Worm (Caenorhabditis elegans) whole organism, young adult: ENCODE results near the gene ZK742.6.
A peak's percentile ranks its signal among the peaks of the same experiment; 100 is the strongest.

Experiments
- B0035.1 ChIP-seq: sonication (generic microtip); optimal IDR thresholded peaks from 2 replicates; lab custom pipeline; 2016; ENCODE audit warnings: missing genetic modification characterization, mild to moderate bottlenecking, missing compliant biosample characterization, missing genotype, missing genetic modification reagents
- B0336.3 ChIP-seq: fragments of 200-800 bp; sonication (Bioruptor generic); IDR thresholded peaks from 2 replicates; pipeline ENCODE4 v1.3.6; 2022; ENCODE audit warnings: missing genetic modification characterization, missing compliant biosample characterization
- C17E4.6 ChIP-seq: fragments of 200-800 bp; sonication (Bioruptor generic); IDR thresholded peaks from 2 replicates; pipeline ENCODE4 v1.3.6; 2022; ENCODE audit warnings: missing genetic modification reagents, missing genetic modification characterization, missing compliant biosample characterization
- F22D6.2 ChIP-seq: sonication (generic microtip); optimal IDR thresholded peaks from 2 replicates; lab custom pipeline; 2016; ENCODE audit warnings: mild to moderate bottlenecking, missing genetic modification characterization, missing compliant biosample characterization
- F55B11.4 ChIP-seq: sonication (generic microtip); optimal IDR thresholded peaks from 2 replicates; lab custom pipeline; 2016; ENCODE audit warnings: missing compliant biosample characterization, missing genetic modification characterization, borderline replicate concordance; ENCODE audit not compliant: insufficient read depth
- K12H6.12 ChIP-seq: fragments of 200-800 bp; sonication (Bioruptor generic); optimal IDR thresholded peaks from 2 replicates; lab custom pipeline; 2018; ENCODE audit warnings: mild to moderate bottlenecking, missing genetic modification characterization, missing compliant biosample characterization
- T26A5.8 ChIP-seq: sonication (generic microtip); optimal IDR thresholded peaks from 2 replicates; lab custom pipeline; 2016; ENCODE audit warnings: missing genetic modification characterization, missing compliant biosample characterization
- Y79H2A.3 ChIP-seq: fragments of 200-800 bp; sonication (Bioruptor generic); conservative IDR thresholded peaks from 2 replicates; pipeline ENCODE4 v1.3.6; 2022; ENCODE audit warnings: missing genetic modification reagents, missing genetic modification characterization, missing compliant biosample characterization
- Y95B8A.8 ChIP-seq: fragments of 200-800 bp; sonication (Bioruptor generic); IDR thresholded peaks from 2 replicates; pipeline ENCODE4 v1.3.6; 2022; ENCODE audit warnings: missing genetic modification reagents, missing genetic modification characterization, missing compliant biosample characterization
- aptf-3 ChIP-seq: fragments of 200-800 bp; sonication (Bioruptor generic); IDR thresholded peaks from 2 replicates; pipeline ENCODE4 v1.3.6; 2022; ENCODE audit warnings: missing genetic modification characterization, missing compliant biosample characterization
- atf-7 ChIP-seq: sonication (generic microtip); optimal IDR thresholded peaks from 2 replicates; lab custom pipeline; 2017; ENCODE audit warnings: mild to moderate bottlenecking, missing genetic modification characterization, missing compliant biosample characterization
- attf-3 ChIP-seq: fragments of 200-800 bp; sonication (Bioruptor generic); conservative IDR thresholded peaks from 2 replicates; pipeline ENCODE4 v1.3.6; 2022; ENCODE audit warnings: missing genetic modification reagents, missing genetic modification characterization, missing compliant biosample characterization
- attf-6 ChIP-seq: fragments of 200-800 bp; sonication (Bioruptor generic); IDR thresholded peaks from 2 replicates; pipeline ENCODE4 v1.3.6; 2022; ENCODE audit warnings: missing genetic modification reagents, missing genetic modification characterization, missing compliant biosample characterization
- ccch-3 ChIP-seq: fragments of 200-800 bp; sonication (Bioruptor generic); optimal IDR thresholded peaks from 2 replicates; lab custom pipeline; 2018; ENCODE audit warnings: mild to moderate bottlenecking, missing genetic modification characterization, missing compliant biosample characterization
- cebp-1 ChIP-seq, 2 experiments: fragments of 200-800 bp in 1 of 2; sonication (Bioruptor generic) in 1 of 2; sonication (generic microtip) in 1 of 2; IDR thresholded peaks in 1 of 2; optimal IDR thresholded peaks in 1 of 2; 2 replicates each; pipeline versions ENCODE4 v1.3.6 to Lab custom; 2017 to 2022; ENCODE audit warnings: missing compliant biosample characterization in 2 of 2, missing genetic modification characterization in 2 of 2, mild to moderate bottlenecking in 1 of 2, missing genetic modification reagents in 1 of 2, moderate library complexity in 1 of 2
- ceh-40 ChIP-seq: fragments of 200-800 bp; sonication (Bioruptor generic); IDR thresholded peaks from 2 replicates; pipeline ENCODE4 v1.3.6; 2022; ENCODE audit warnings: missing genetic modification characterization, missing compliant biosample characterization
- chd-7 ChIP-seq: sonication (generic microtip); optimal IDR thresholded peaks from 2 replicates; lab custom pipeline; 2016; ENCODE audit warnings: mild to moderate bottlenecking, missing genetic modification characterization, moderate library complexity, missing compliant biosample characterization
- ekl-4 ChIP-seq: fragments of 200-800 bp; sonication (Bioruptor generic); IDR thresholded peaks from 2 replicates; pipeline ENCODE4 v1.3.6; 2022; ENCODE audit warnings: missing genetic modification reagents, missing genetic modification characterization, missing compliant biosample characterization
- fkh-3 ChIP-seq: sonication (generic microtip); optimal IDR thresholded peaks from 2 replicates; lab custom pipeline; 2016; ENCODE audit warnings: mild to moderate bottlenecking, missing genetic modification characterization, missing compliant biosample characterization
- hmg-20 ChIP-seq: fragments of 200-800 bp; sonication (Bioruptor generic); IDR thresholded peaks from 2 replicates; pipeline ENCODE4 v1.3.6; 2022; ENCODE audit warnings: missing genetic modification reagents, missing genetic modification characterization, missing compliant biosample characterization
- let-526 ChIP-seq: fragments of 200-800 bp; sonication (Bioruptor generic); IDR thresholded peaks from 2 replicates; pipeline ENCODE4 v1.3.6; 2022; ENCODE audit warnings: missing genetic modification reagents, missing genetic modification characterization, missing compliant biosample characterization
- let-607 ChIP-seq, 2 experiments: fragments of 200-800 bp in 1 of 2; sonication (Bioruptor generic) in 1 of 2; sonication (generic microtip) in 1 of 2; optimal IDR thresholded peaks; 2 replicates each; lab custom pipeline; 2016 to 2018; ENCODE audit warnings: mild to moderate bottlenecking in 2 of 2, missing compliant biosample characterization in 2 of 2, missing genetic modification characterization in 2 of 2, moderate library complexity in 2 of 2, missing genotype in 1 of 2
- lin-26 ChIP-seq: fragments of 200-800 bp; sonication (Bioruptor generic); IDR thresholded peaks from 2 replicates; pipeline ENCODE4 v1.3.6; 2022; ENCODE audit warnings: missing genetic modification reagents, missing genetic modification characterization, missing compliant biosample characterization
- lir-1 ChIP-seq: fragments of 200-800 bp; sonication (Bioruptor generic); conservative IDR thresholded peaks from 2 replicates; pipeline ENCODE4 v1.3.6; 2022; ENCODE audit warnings: missing genetic modification reagents, missing genetic modification characterization, missing compliant biosample characterization
- lsl-1 ChIP-seq: fragments of 200-800 bp; sonication (Bioruptor generic); optimal IDR thresholded peaks from 2 replicates; lab custom pipeline; 2018; ENCODE audit warnings: mild to moderate bottlenecking, missing genetic modification characterization, moderate library complexity, missing compliant biosample characterization
- lsy-27 ChIP-seq: sonication (generic microtip); optimal IDR thresholded peaks from 2 replicates; lab custom pipeline; 2017; ENCODE audit warnings: missing genetic modification characterization, mild to moderate bottlenecking, missing compliant biosample characterization, antibody characterized with exemption, missing genotype, borderline replicate concordance; ENCODE audit not compliant: insufficient read depth
- madf-3 ChIP-seq: fragments of 200-800 bp; sonication (Bioruptor generic); IDR thresholded peaks from 2 replicates; pipeline ENCODE4 v1.3.6; 2022; ENCODE audit warnings: missing genetic modification reagents, missing genetic modification characterization, missing compliant biosample characterization
- mel-28 ChIP-seq: sonication (generic microtip); optimal IDR thresholded peaks from 2 replicates; lab custom pipeline; 2016; ENCODE audit warnings: borderline replicate concordance, mild to moderate bottlenecking, missing genetic modification characterization, missing compliant biosample characterization
- nfya-1 ChIP-seq: sonication (generic microtip); optimal IDR thresholded peaks from 2 replicates; lab custom pipeline; 2017; ENCODE audit warnings: antibody characterized with exemption, missing compliant biosample characterization, missing genetic modification characterization, borderline replicate concordance; ENCODE audit not compliant: insufficient read depth
- nfya-2 ChIP-seq: fragments of 200-800 bp; sonication (Bioruptor generic); IDR thresholded peaks from 2 replicates; pipeline ENCODE4 v1.3.6; 2022; ENCODE audit warnings: missing genetic modification reagents, missing genetic modification characterization, missing compliant biosample characterization
- nhr-27 ChIP-seq: fragments of 200-800 bp; sonication (Bioruptor generic); optimal IDR thresholded peaks from 2 replicates; lab custom pipeline; 2018; ENCODE audit warnings: mild to moderate bottlenecking, missing genetic modification characterization, moderate library complexity, missing compliant biosample characterization
- rec-8 ChIP-seq, 2 experiments: sonication (generic microtip); optimal IDR thresholded peaks; 2 replicates each; lab custom pipeline; 2016; ENCODE audit warnings: mild to moderate bottlenecking in 2 of 2, missing genetic modification characterization in 2 of 2, missing genetic modification reagents in 2 of 2, missing genotype in 2 of 2, missing biosample characterization in 1 of 2, missing compliant biosample characterization in 1 of 2, moderate library complexity in 1 of 2
- repo-1 ChIP-seq: sonication (generic microtip); optimal IDR thresholded peaks from 2 replicates; lab custom pipeline; 2017; ENCODE audit warnings: mild to moderate bottlenecking, missing genetic modification characterization, missing compliant biosample characterization
- rpc-1 ChIP-seq, 2 experiments: fragments of 150-350 bp in 1 of 2; sonication (generic microtip) in 1 of 2; optimal IDR thresholded peaks; 2 replicates each; lab custom pipeline; 2014 to 2018; ENCODE audit warnings: missing biosample characterization in 1 of 2, missing genetic modification characterization in 1 of 2, missing genetic modification reagents in 1 of 2, missing genotype in 1 of 2
- snpc-1.1 ChIP-seq: sonication (generic microtip); optimal IDR thresholded peaks from 2 replicates; lab custom pipeline; 2017; ENCODE audit warnings: missing genetic modification characterization, mild to moderate bottlenecking, missing compliant biosample characterization, antibody characterized with exemption, moderate library complexity, missing genotype, missing genetic modification reagents; ENCODE audit not compliant: insufficient read depth
- snpc-1.3 ChIP-seq: sonication (generic microtip); optimal IDR thresholded peaks from 2 replicates; lab custom pipeline; 2017; ENCODE audit warnings: missing genetic modification characterization, mild to moderate bottlenecking, missing compliant biosample characterization, antibody characterized with exemption, moderate library complexity, missing genotype, missing genetic modification reagents; ENCODE audit not compliant: insufficient read depth
- snpc-3.4 ChIP-seq: sonication (generic microtip); optimal IDR thresholded peaks from 2 replicates; lab custom pipeline; 2017; ENCODE audit warnings: missing genetic modification characterization, mild to moderate bottlenecking, missing compliant biosample characterization, antibody characterized with exemption, moderate library complexity, missing genotype, missing genetic modification reagents
- sptf-2 ChIP-seq: fragments of 200-800 bp; sonication (Bioruptor generic); optimal IDR thresholded peaks from 2 replicates; lab custom pipeline; 2018; ENCODE audit warnings: mild to moderate bottlenecking, missing genetic modification characterization, missing compliant biosample characterization
- tbp1 ChIP-seq: fragments of 200-800 bp; sonication (Bioruptor generic); optimal IDR thresholded peaks from 2 replicates; lab custom pipeline; 2018; ENCODE audit warnings: mild to moderate bottlenecking, missing genetic modification characterization, missing compliant biosample characterization
- unc-130 ChIP-seq: sonication (generic microtip); optimal IDR thresholded peaks from 2 replicates; lab custom pipeline; 2016; ENCODE audit warnings: missing genetic modification reagents, missing genetic modification characterization, missing compliant biosample characterization
- unc-62 ChIP-seq: fragments of 150-350 bp; optimal IDR thresholded peaks from 2 replicates; lab custom pipeline; 2014; ENCODE audit warnings: missing biosample characterization, missing genetic modification reagents, missing genetic modification characterization
- zim-3 ChIP-seq: sonication (generic microtip); optimal IDR thresholded peaks from 2 replicates; lab custom pipeline; 2017; ENCODE audit warnings: mild to moderate bottlenecking, missing genetic modification characterization, moderate library complexity, missing compliant biosample characterization
- ztf-18 ChIP-seq: sonication (generic microtip); optimal IDR thresholded peaks from 2 replicates; lab custom pipeline; 2016; ENCODE audit warnings: missing genotype, mild to moderate bottlenecking, missing genetic modification characterization, missing compliant biosample characterization
- ztf-28 ChIP-seq: fragments of 200-800 bp; sonication (Bioruptor generic); IDR thresholded peaks from 2 replicates; pipeline ENCODE4 v1.3.6; 2022; ENCODE audit warnings: missing genetic modification reagents, missing genetic modification characterization, missing compliant biosample characterization
- ztf-3 ChIP-seq: fragments of 200-800 bp; sonication (Bioruptor generic); optimal IDR thresholded peaks from 2 replicates; lab custom pipeline; 2018; ENCODE audit warnings: mild to moderate bottlenecking, missing genetic modification characterization, missing compliant biosample characterization
- ztf-6 ChIP-seq: fragments of 200-800 bp; sonication (Bioruptor generic); IDR thresholded peaks from 2 replicates; pipeline ENCODE4 v1.3.6; 2022; ENCODE audit warnings: missing genetic modification reagents, missing genetic modification characterization, missing compliant biosample characterization

Gene ZK742.6

DNA sequence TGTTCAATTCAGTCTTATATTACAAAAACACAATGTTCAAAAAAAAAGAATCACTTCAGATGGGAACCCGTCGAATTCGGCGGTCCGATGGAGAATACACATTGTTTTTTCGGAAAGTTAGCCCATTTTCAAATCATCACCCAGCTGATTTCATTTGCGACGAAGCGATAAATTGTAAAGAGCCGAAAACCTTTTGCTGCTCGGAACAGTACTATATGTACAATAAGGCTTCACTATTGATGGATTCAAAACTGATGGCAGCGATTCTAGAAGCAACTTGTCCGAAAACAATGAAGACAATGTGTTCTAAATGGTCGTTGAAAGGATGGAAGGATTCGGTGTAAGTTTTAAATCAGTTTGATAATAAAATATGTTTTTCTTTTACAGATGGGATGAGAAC, 43.2 kb upstream of the ZK742.6 start, which contains the start of gene C37C3.1 (continued):
- no peak for TF ChIP-seq lsy-27 (tag; lab: Kevin White, UChicago)
- TF ChIP-seq let-607 (tag; optimal IDR thresholded peaks at IDR 0.05; lab: Kevin White, UChicago), result no peak
- TF ChIP-seq nfya-1, result no peak
- no peak for TF ChIP-seq lin-26 (GFP tag; lab: Robert Waterston, UW)
- no peak for TF ChIP-seq unc-130 (GFP tag; lab: Kevin White, UChicago)
- TF ChIP-seq nfya-2, result no peak
- TF ChIP-seq F22D6.2 (tag; lab: Kevin White, UChicago), result no peak
- peak; percentile 15 for TF ChIP-seq B0035.1
- no peak for TF ChIP-seq ceh-40 (GFP tag; lab: Robert Waterston, UW)
- TF ChIP-seq hmg-20 (GFP tag; lab: Robert Waterston, UW), result peak; percentile 70
- no peak for TF ChIP-seq C17E4.6
- 0 out of 2 replicates have a peak, but pooled peaks have one; percentile 9 for TF ChIP-seq let-526
- TF ChIP-seq snpc-3.4 (tag; lab: Kevin White, UChicago), result no peak
- TF ChIP-seq Y95B8A.8 (GFP tag; lab: Robert Waterston, UW), result no peak
- peak; percentile 12 for TF ChIP-seq tbp1
- no peak for TF ChIP-seq rec-8 (tag; optimal IDR thresholded peaks at IDR 0.05; lab: Kevin White, UChicago)
- TF ChIP-seq lsl-1, result no peak
- TF ChIP-seq attf-6 (GFP tag; lab: Robert Waterston, UW), result peak; percentile 18; the same call in 1 of the 2 replicates
- no peak for TF ChIP-seq madf-3 (GFP tag; lab: Robert Waterston, UW)
- TF ChIP-seq snpc-1.1 (tag; lab: Kevin White, UChicago), result peak; percentile 1
- no peak for TF ChIP-seq nhr-27
- no peak for TF ChIP-seq aptf-3 (GFP tag; lab: Robert Waterston, UW)
- no peak for TF ChIP-seq ccch-3
- 0 out of 2 replicates have a peak, but pooled peaks have one; percentile 13 for TF ChIP-seq cebp-1 (GFP tag; IDR thresholded peaks at IDR 0.05; lab: Robert Waterston, UW)
- peak; percentile 48 for TF ChIP-seq cebp-1 (tag; optimal IDR thresholded peaks at IDR 0.05; lab: Kevin White, UChicago)
- no peak for TF ChIP-seq ztf-18 (tag; lab: Kevin White, UChicago)
- TF ChIP-seq F55B11.4, result no peak
- no peak for TF ChIP-seq fkh-3
- TF ChIP-seq Y79H2A.3 (GFP tag; lab: Robert Waterston, UW), result no peak
- TF ChIP-seq atf-7, result peak; percentile 4
- peak; percentile 11 for TF ChIP-seq T26A5.8
- no peak for TF ChIP-seq ztf-3
- TF ChIP-seq snpc-1.3 (tag; lab: Kevin White, UChicago), result no peak
- TF ChIP-seq rpc-1 (optimal IDR thresholded peaks at IDR 0.05; lab: Kevin White, UChicago), result no peak
- no peak for TF ChIP-seq rpc-1 (tag; optimal IDR thresholded peaks at IDR 0.05; lab: Kevin White, UChicago)
- TF ChIP-seq lir-1 (GFP tag; lab: Robert Waterston, UW), result no peak
- TF ChIP-seq sptf-2 (GFP tag; lab: Kevin White, UChicago), result no peak
- no peak for TF ChIP-seq ztf-28
- peak; percentile 85 for TF ChIP-seq repo-1
- no peak for TF ChIP-seq K12H6.12 (tag; lab: Kevin White, UChicago)
- TF ChIP-seq zim-3, result peak; percentile 30
- TF ChIP-seq ekl-4 (GFP tag; lab: Robert Waterston, UW), result no peak
- TF ChIP-seq mel-28 (tag; lab: Kevin White, UChicago), result no peak
- no peak for TF ChIP-seq attf-3 (GFP tag; lab: Robert Waterston, UW)
- no peak for TF ChIP-seq ztf-6
- TF ChIP-seq chd-7 (tag; lab: Kevin White, UChicago), result peak; percentile 75
- no peak for TF ChIP-seq unc-62 (GFP tag; lab: Kevin White, UChicago)
- peak; percentile 64; the same call in 1 of the 2 replicates for TF ChIP-seq B0336.3 (GFP tag; lab: Robert Waterston, UW)
